Worm (Caenorhabditis elegans): ENCODE measurements around the gene elo-5.
A peak's percentile ranks its signal among the peaks of the same experiment; 100 is the strongest.

Gene elo-5

DNA sequence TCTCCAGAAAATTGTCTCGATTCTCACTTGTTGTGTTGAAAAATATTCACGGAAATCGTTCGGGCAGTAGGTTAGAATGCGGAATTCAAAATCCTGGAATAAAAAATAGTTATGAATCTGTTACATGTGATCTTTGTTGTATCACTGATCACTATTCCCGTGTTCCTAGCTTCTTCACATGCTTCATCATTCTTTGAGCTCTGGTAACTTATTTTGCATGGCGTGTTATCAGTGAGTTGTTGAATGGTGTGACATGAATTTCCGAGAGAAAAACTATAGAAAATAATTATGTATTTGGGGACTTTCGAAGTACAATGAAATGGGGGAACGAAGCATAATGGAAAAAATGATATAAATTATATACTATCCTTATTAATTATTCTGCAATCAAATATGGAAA lies 16.6 kb upstream of the elo-5 start:
- TF ChIP-seq unc-3 (GFP tag; conservative IDR thresholded peaks at IDR 0.05) (no peak), unc-3 (tag; optimal IDR thresholded peaks at IDR 0.05) (no peak), pag-3 (tag; optimal IDR thresholded peaks at IDR 0.05; ENCODE audit: borderline replicate concordance) (no peak), pros-1 (tag; optimal IDR thresholded peaks at IDR 0.05) (no peak), pqm-1 (tag; optimal IDR thresholded peaks at IDR 0.05) (no peak), fax-1 (tag; optimal IDR thresholded peaks at IDR 0.05) (no peak), mec-3 (tag; optimal IDR thresholded peaks at IDR 0.05; ENCODE audit: borderline replicate concordance) (no peak), ceh-30 (tag; optimal IDR thresholded peaks at IDR 0.05) (no peak), sox-4 (tag; optimal IDR thresholded peaks at IDR 0.05) (no peak), unc-55 (GFP tag; optimal IDR thresholded peaks at IDR 0.05) (no peak), zip-5 (tag; optimal IDR thresholded peaks at IDR 0.05) (no peak), ceh-24 (tag; optimal IDR thresholded peaks at IDR 0.05) (no peak), unc-86 (tag; optimal IDR thresholded peaks at IDR 0.05) (no peak), K02D7.2 (tag; optimal IDR thresholded peaks at IDR 0.05) (no peak)

DNA sequence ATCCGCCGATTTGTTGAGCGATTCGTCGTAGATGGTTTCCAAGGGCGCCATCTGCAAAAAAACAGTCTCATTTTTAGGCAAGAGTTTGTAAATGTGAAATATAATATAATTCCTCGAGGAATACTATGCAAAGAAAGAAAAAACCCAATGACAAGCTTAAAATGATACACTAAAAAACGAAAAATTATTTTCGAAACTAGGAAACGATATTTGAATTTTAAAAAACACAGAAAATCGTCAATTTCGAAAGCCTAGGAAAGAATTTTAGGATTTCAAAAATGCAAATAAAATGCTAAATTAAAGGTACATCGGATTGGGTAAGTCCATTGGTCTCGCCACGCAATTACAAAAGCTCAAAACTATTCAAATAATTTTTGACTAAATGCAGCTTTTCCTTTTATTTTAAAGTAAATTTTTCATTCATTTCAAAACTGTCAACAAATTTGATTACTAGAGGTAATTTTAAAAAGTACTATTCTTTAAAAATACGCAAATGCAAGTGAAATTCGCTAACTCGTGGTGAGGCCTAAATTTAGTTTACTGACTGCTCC lies 14.7 kb upstream of the elo-5 start, which contains the start of the genes htp-1 and ZK616.5:
TSS of gene htp-1 (minus strand) at position 51 of the 551 bp plus-strand sequence.
TSS of gene ZK616.5 (plus strand) at position 423 of the 551 bp plus-strand sequence.
- TF ChIP-seq ahr-1 (tag; optimal IDR thresholded peaks at IDR 0.05) (no peak), fkh-10 (GFP tag; optimal IDR thresholded peaks at IDR 0.05) (no peak), npax-4 (tag; optimal IDR thresholded peaks at IDR 0.05) (no peak), hlh-30 (tag; optimal IDR thresholded peaks at IDR 0.05; ENCODE audit: insufficient read depth) (no peak)

DNA sequence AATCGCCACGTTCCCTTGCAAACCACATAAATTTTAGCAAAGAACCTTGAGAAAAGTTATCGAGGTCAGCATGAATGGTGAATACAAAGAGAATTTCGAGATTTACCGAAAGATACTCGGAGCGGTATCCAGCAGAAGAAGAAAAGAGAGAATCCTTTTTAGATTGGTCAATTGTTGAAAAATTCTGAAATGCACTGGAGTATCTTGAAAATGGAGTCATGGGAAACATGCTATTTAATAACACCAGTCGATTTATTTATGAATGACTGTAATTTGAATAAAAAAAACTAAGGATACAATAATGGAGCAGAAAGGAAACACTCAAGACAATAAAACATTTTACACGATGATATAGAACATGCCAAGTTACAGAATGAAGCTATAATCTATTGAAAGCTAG lies 13.0 kb upstream of the elo-5 start:
- no peak for TF ChIP-seq eyg-1 (tag; optimal IDR thresholded peaks at IDR 0.05)
- no peak for TF ChIP-seq syd-9 (tag; optimal IDR thresholded peaks at IDR 0.05)
- no peak for TF ChIP-seq ttx-3 (tag; optimal IDR thresholded peaks at IDR 0.05)
- TF ChIP-seq ceh-22 (tag; optimal IDR thresholded peaks at IDR 0.05): no peak
- no peak for TF ChIP-seq ceh-31 (tag; optimal IDR thresholded peaks at IDR 0.05)
- no peak for TF ChIP-seq unc-3 (GFP tag; conservative IDR thresholded peaks at IDR 0.05)
- no peak for TF ChIP-seq unc-3 (tag; optimal IDR thresholded peaks at IDR 0.05)
- no peak for TF ChIP-seq ahr-1 (tag; optimal IDR thresholded peaks at IDR 0.05)
- TF ChIP-seq ceh-48 (tag; optimal IDR thresholded peaks at IDR 0.05): no peak
- TF ChIP-seq Y22D7AL.16 (tag; optimal IDR thresholded peaks at IDR 0.05): no peak
- no peak for TF ChIP-seq pros-1 (tag; optimal IDR thresholded peaks at IDR 0.05)
- TF ChIP-seq nhr-232 (tag; optimal IDR thresholded peaks at IDR 0.05): no peak
- no peak for TF ChIP-seq nfya-1 (tag; optimal IDR thresholded peaks at IDR 0.05)
- no peak for TF ChIP-seq dve-1 (tag; optimal IDR thresholded peaks at IDR 0.05)
- no peak for TF ChIP-seq pag-3 (tag; optimal IDR thresholded peaks at IDR 0.05; ENCODE audit: borderline replicate concordance)
- TF ChIP-seq lin-11 (tag; optimal IDR thresholded peaks at IDR 0.05): no peak
- no peak for TF ChIP-seq T23F11.4 (GFP tag; optimal IDR thresholded peaks at IDR 0.05)

DNA sequence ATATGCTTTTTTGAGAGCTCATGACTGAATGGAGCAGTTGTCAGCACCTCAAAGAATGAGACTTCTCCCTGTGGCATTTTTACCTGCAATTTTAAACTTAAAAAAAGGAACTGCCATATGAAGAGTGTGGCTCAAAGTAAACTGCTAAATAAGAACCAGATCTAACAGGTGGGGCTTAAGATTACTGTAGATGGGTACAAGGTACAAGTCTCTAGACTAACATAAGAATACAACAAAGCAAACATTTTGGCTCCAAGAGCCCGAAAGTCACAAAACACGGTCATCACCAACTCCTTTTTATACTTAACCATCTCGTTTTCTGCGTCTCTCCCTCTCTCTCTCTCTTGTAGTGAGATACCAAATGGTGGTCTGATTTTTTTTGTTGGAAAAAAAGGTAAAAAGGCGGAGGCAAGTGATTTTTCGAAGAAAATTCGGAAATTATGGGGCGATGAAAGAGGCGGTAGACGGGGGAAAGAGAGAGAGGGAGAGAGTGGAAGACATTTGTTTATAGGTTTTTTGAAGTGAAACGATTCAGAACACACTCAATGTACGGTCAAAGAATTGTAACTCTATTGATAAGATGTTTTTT lies 11.7 kb upstream of the elo-5 start, which contains the start of gene elo-6:
TSS of gene elo-6 (minus strand) at position 83 of the 589 bp plus-strand sequence.
- TF ChIP-seq hlh-15 (tag; optimal IDR thresholded peaks at IDR 0.05) (no peak), pax-1 (tag; optimal IDR thresholded peaks at IDR 0.05) (peak; percentile 7), sox-2 (GFP tag; IDR thresholded peaks at IDR 0.05) (no peak), ceh-31 (tag; optimal IDR thresholded peaks at IDR 0.05) (no peak), lim-6 (tag; optimal IDR thresholded peaks at IDR 0.05) (no peak)

DNA sequence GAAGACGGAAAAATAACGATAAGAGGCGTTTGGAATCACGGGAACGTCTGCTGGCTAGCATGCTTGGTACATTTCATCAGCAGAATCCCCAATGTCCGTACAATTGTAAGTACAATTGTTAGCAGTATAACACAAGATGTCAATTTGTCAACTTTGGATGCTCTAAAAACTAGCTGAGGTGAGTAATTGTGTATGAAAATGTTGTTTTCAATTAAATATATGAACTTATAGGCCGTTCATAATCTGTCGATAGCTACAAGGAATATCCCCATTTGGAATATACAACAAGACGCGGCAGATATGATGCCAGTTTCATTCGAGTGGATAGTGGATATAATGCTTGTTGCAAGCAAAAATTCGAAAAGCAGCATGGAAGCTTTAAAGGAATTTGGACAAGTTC lies 8.1 kb upstream of the elo-5 start, which contains the start of gene F41H10.12:
TSS of gene F41H10.12 (plus strand) at position 301 of the 400 bp plus-strand sequence.
- TF ChIP-seq unc-3 (GFP tag; conservative IDR thresholded peaks at IDR 0.05) (no peak), unc-3 (tag; optimal IDR thresholded peaks at IDR 0.05) (no peak), ets-4 (tag; optimal IDR thresholded peaks at IDR 0.05) (no peak), lim-6 (tag; optimal IDR thresholded peaks at IDR 0.05) (no peak), elt-2 (tag; optimal IDR thresholded peaks at IDR 0.05) (no peak), dve-1 (tag; optimal IDR thresholded peaks at IDR 0.05) (no peak), ceh-34 (tag; optimal IDR thresholded peaks at IDR 0.05) (no peak), dmd-4 (tag; optimal IDR thresholded peaks at IDR 0.05; ENCODE audit: borderline replicate concordance) (no peak)
